Fruit fly (Drosophila melanogaster) whole organism, embryonic: Measurements from ENCODE around the gene CG13314.

Experiments
- Antp ChIP-seq: fragments of 200-800 bp; sonication (Bioruptor generic); optimal IDR thresholded peaks from 3 replicates; lab custom pipeline; 2016; ENCODE audit warnings: missing biosample characterization, missing genetic modification characterization
- Atf6 ChIP-seq: fragments of 200-800 bp; sonication (Bioruptor generic); IDR thresholded peaks from 2 replicates; pipeline ENCODE4 v1.3.6; 2022; ENCODE audit warnings: missing biosample characterization, missing genetic modification characterization
- CG10267 ChIP-seq: fragments of 200-800 bp; sonication (Bioruptor generic); optimal IDR thresholded peaks from 2 replicates; lab custom pipeline; 2018; ENCODE audit warnings: missing biosample characterization, mild to moderate bottlenecking, missing genetic modification characterization, moderate library complexity
- CG10321 ChIP-seq: fragments of 200-800 bp; sonication (Bioruptor generic); IDR thresholded peaks from 2 replicates; pipeline ENCODE4 v1.3.6; 2022; ENCODE audit warnings: missing biosample characterization, missing genetic modification characterization
- CG10462 ChIP-seq: fragments of 200-800 bp; sonication (Bioruptor generic); optimal IDR thresholded peaks from 2 replicates; lab custom pipeline; 2016; ENCODE audit warnings: missing biosample characterization, missing genetic modification characterization
- CG10565 ChIP-seq: fragments of 200-800 bp; sonication (Bioruptor generic); optimal IDR thresholded peaks from 3 replicates; lab custom pipeline; 2016; ENCODE audit warnings: missing biosample characterization, mild to moderate bottlenecking, missing genetic modification characterization
- CG11085 ChIP-seq: fragments of 200-800 bp; sonication (Bioruptor generic); IDR thresholded peaks from 2 replicates; pipeline ENCODE4 v1.3.6; 2022; ENCODE audit warnings: missing biosample characterization, missing genetic modification characterization
- CG12155 ChIP-seq: fragments of 200-800 bp; sonication (Bioruptor generic); optimal IDR thresholded peaks from 3 replicates; lab custom pipeline; 2016; ENCODE audit warnings: missing biosample characterization, missing genetic modification characterization
- CG13123 ChIP-seq: fragments of 200-800 bp; sonication (Bioruptor generic); optimal IDR thresholded peaks from 2 replicates; lab custom pipeline; 2016; ENCODE audit warnings: missing biosample characterization, missing genetic modification characterization
- CG13775 ChIP-seq: fragments of 200-800 bp; sonication (Bioruptor generic); optimal IDR thresholded peaks from 3 replicates; lab custom pipeline; 2017; ENCODE audit warnings: missing biosample characterization, mild to moderate bottlenecking, missing genetic modification characterization
- CG14710 ChIP-seq: fragments of 200-800 bp; sonication (Bioruptor generic); optimal IDR thresholded peaks from 3 replicates; lab custom pipeline; 2019; ENCODE audit warnings: missing biosample characterization, mild to moderate bottlenecking, missing genetic modification characterization, moderate library complexity
- CG15011 ChIP-seq: fragments of 200-800 bp; sonication (Bioruptor generic); optimal IDR thresholded peaks from 3 replicates; lab custom pipeline; 2018; ENCODE audit warnings: missing biosample characterization, mild to moderate bottlenecking, missing genetic modification characterization
- CG1603 ChIP-seq: fragments of 200-800 bp; sonication (Bioruptor generic); optimal IDR thresholded peaks from 2 replicates; lab custom pipeline; 2019; ENCODE audit warnings: missing biosample characterization, mild to moderate bottlenecking, missing genetic modification characterization, moderate library complexity
- CG17186 ChIP-seq: fragments of 200-800 bp; sonication (Bioruptor generic); optimal IDR thresholded peaks from 3 replicates; lab custom pipeline; 2017; ENCODE audit warnings: missing biosample characterization, missing genetic modification reagents, missing genetic modification characterization
- CG17359 ChIP-seq: fragments of 200-800 bp; sonication (Bioruptor generic); optimal IDR thresholded peaks from 3 replicates; lab custom pipeline; 2018; ENCODE audit warnings: missing biosample characterization, mild to moderate bottlenecking, missing genetic modification characterization, moderate library complexity
- CG1832 ChIP-seq: fragments of 200-800 bp; sonication (Bioruptor generic); optimal IDR thresholded peaks from 2 replicates; lab custom pipeline; 2017; ENCODE audit warnings: missing biosample characterization, mild to moderate bottlenecking, missing genetic modification characterization, inconsistent platforms
- CG2199 ChIP-seq: fragments of 200-800 bp; sonication (Bioruptor generic); IDR thresholded peaks from 3 replicates; pipeline ENCODE4 v1.3.6; 2022; ENCODE audit warnings: missing biosample characterization, missing genetic modification characterization
- CG31224 ChIP-seq: fragments of 200-800 bp; sonication (Bioruptor generic); IDR thresholded peaks from 2 replicates; pipeline ENCODE4 v1.3.6; 2022; ENCODE audit warnings: missing biosample characterization, missing genetic modification characterization
- CG4282 ChIP-seq: fragments of 200-800 bp; sonication (Bioruptor generic); optimal IDR thresholded peaks from 2 replicates; lab custom pipeline; 2016; ENCODE audit warnings: missing biosample characterization, missing genetic modification characterization
- CG6813 ChIP-seq: fragments of 200-800 bp; sonication (Bioruptor generic); optimal IDR thresholded peaks from 2 replicates; lab custom pipeline; 2017; ENCODE audit warnings: missing biosample characterization, missing genetic modification characterization, mild to moderate bottlenecking, moderate library complexity, missing genetic modification reagents
- CG7786 ChIP-seq: fragments of 200-800 bp; sonication (Bioruptor generic); optimal IDR thresholded peaks from 2 replicates; lab custom pipeline; 2016; ENCODE audit warnings: missing biosample characterization, missing genetic modification characterization
- CG8478 ChIP-seq: fragments of >200 bp; optimal IDR thresholded peaks from 2 replicates; lab custom pipeline; 2018
- CG9727 ChIP-seq: fragments of 200-800 bp; sonication (Bioruptor generic); optimal IDR thresholded peaks from 3 replicates; lab custom pipeline; 2017; ENCODE audit warnings: missing biosample characterization, mild to moderate bottlenecking, missing genetic modification characterization
- CTCF ChIP-seq: fragments of 200-800 bp; sonication (Bioruptor generic); optimal IDR thresholded peaks from 2 replicates; lab custom pipeline; 2017; ENCODE audit warnings: missing biosample characterization, mild to moderate bottlenecking, missing genetic modification characterization, moderate library complexity
- D19B ChIP-seq: fragments of 200-800 bp; sonication (Bioruptor generic); optimal IDR thresholded peaks from 2 replicates; lab custom pipeline; 2017; ENCODE audit warnings: missing biosample characterization, mild to moderate bottlenecking, missing genetic modification characterization
- Dip3 ChIP-seq: fragments of 200-800 bp; sonication (Bioruptor generic); optimal IDR thresholded peaks from 3 replicates; lab custom pipeline; 2016; ENCODE audit warnings: missing biosample characterization, missing genetic modification characterization
- Gsc ChIP-seq: fragments of 200-800 bp; sonication (Bioruptor generic); IDR thresholded peaks from 2 replicates; pipeline ENCODE4 v1.3.6; 2022; ENCODE audit warnings: missing biosample characterization, missing genetic modification characterization
- Hr3 ChIP-seq: fragments of 200-800 bp; sonication (Bioruptor generic); optimal IDR thresholded peaks from 3 replicates; lab custom pipeline; 2016; ENCODE audit warnings: missing biosample characterization, missing genetic modification characterization
- NC2α ChIP-seq: fragments of 200-800 bp; sonication (Bioruptor generic); optimal IDR thresholded peaks from 2 replicates; lab custom pipeline; 2016; ENCODE audit warnings: missing biosample characterization, missing genetic modification characterization
- Nf-YB ChIP-seq: fragments of 200-800 bp; sonication (Bioruptor generic); optimal IDR thresholded peaks from 3 replicates; lab custom pipeline; 2019; ENCODE audit warnings: missing biosample characterization, mild to moderate bottlenecking, missing genetic modification characterization, moderate library complexity
- Ravus ChIP-seq: fragments of 200-800 bp; sonication (Bioruptor generic); IDR thresholded peaks from 2 replicates; pipeline ENCODE4 v1.3.6; 2022; ENCODE audit warnings: missing biosample characterization, missing genetic modification characterization
- Sry-β ChIP-seq: fragments of 200-800 bp; sonication (Bioruptor generic); optimal IDR thresholded peaks from 2 replicates; lab custom pipeline; 2018; ENCODE audit warnings: missing biosample characterization, mild to moderate bottlenecking, missing genetic modification characterization, moderate library complexity
- Trl ChIP-seq, 3 experiments: fragments of >200 bp in 2 of 3; fragments of 200-800 bp in 1 of 3; sonication (Bioruptor generic) in 1 of 3; optimal IDR thresholded peaks; 2 replicates in 1 of 3; 3 replicates in 2 of 3; lab custom pipeline; 2016 to 2017; ENCODE audit warnings: missing biosample characterization in 1 of 3, missing genetic modification characterization in 1 of 3
- chm ChIP-seq: fragments of 200-800 bp; sonication (Bioruptor generic); IDR thresholded peaks from 2 replicates; pipeline ENCODE4 v1.3.6; 2022; ENCODE audit warnings: missing biosample characterization, missing genetic modification characterization
- crc ChIP-seq: fragments of 200-800 bp; sonication (Bioruptor generic); optimal IDR thresholded peaks from 2 replicates; lab custom pipeline; 2016; ENCODE audit warnings: missing biosample characterization, missing genetic modification characterization
- croc ChIP-seq: fragments of 200-800 bp; sonication (Bioruptor generic); conservative IDR thresholded peaks from 3 replicates; pipeline ENCODE4 v1.3.6; 2022; ENCODE audit warnings: missing biosample characterization, missing genetic modification characterization
- dmrt11E ChIP-seq: fragments of 200-800 bp; sonication (Bioruptor generic); optimal IDR thresholded peaks from 3 replicates; lab custom pipeline; 2018; ENCODE audit warnings: missing biosample characterization, mild to moderate bottlenecking, missing genetic modification characterization, moderate library complexity
- dpn ChIP-seq, 2 experiments: fragments of 200-800 bp; sonication (Bioruptor generic); optimal IDR thresholded peaks; 3 replicates each; lab custom pipeline; 2016; ENCODE audit warnings: missing biosample characterization in 2 of 2, missing genetic modification characterization in 2 of 2
- gfzf ChIP-seq: fragments of 200-800 bp; sonication (Bioruptor generic); optimal IDR thresholded peaks from 2 replicates; lab custom pipeline; 2016; ENCODE audit warnings: missing biosample characterization, mild to moderate bottlenecking, missing genetic modification characterization, moderate library complexity
- kah ChIP-seq: fragments of 200-800 bp; sonication (Bioruptor generic); optimal IDR thresholded peaks from 2 replicates; lab custom pipeline; 2018; ENCODE audit warnings: missing biosample characterization, mild to moderate bottlenecking, missing genetic modification characterization
- lov ChIP-seq, 2 experiments: fragments of 200-800 bp in 1 of 2; fragments of >200 bp in 1 of 2; sonication (Bioruptor generic) in 1 of 2; IDR thresholded peaks in 1 of 2; optimal IDR thresholded peaks in 1 of 2; 2 replicates in 1 of 2; 3 replicates in 1 of 2; pipeline versions ENCODE4 v1.3.6 to Lab custom; 2017 to 2022; ENCODE audit warnings: missing biosample characterization in 1 of 2, missing genetic modification characterization in 1 of 2
- nmo ChIP-seq: fragments of 200-800 bp; sonication (Bioruptor generic); optimal IDR thresholded peaks from 2 replicates; lab custom pipeline; 2018; ENCODE audit warnings: missing biosample characterization, mild to moderate bottlenecking, missing genetic modification characterization, moderate library complexity
- pho ChIP-seq: fragments of 200-800 bp; sonication (Bioruptor generic); optimal IDR thresholded peaks from 2 replicates; lab custom pipeline; 2016; ENCODE audit warnings: missing biosample characterization, missing genetic modification characterization
- rib ChIP-seq: fragments of 200-800 bp; sonication (Bioruptor generic); IDR thresholded peaks from 2 replicates; pipeline ENCODE4 v1.3.6; 2022; ENCODE audit warnings: missing biosample characterization, missing genetic modification characterization
- row ChIP-seq: fragments of 200-800 bp; sonication (Bioruptor generic); IDR thresholded peaks from 3 replicates; pipeline ENCODE4 v1.3.6; 2022; ENCODE audit warnings: missing biosample characterization, missing genetic modification characterization
- sens ChIP-seq: fragments of 200-800 bp; sonication (Bioruptor generic); peaks from one replicate; lab custom pipeline; 2016; ENCODE audit warnings: missing biosample characterization, missing genetic modification characterization
- shn ChIP-seq: fragments of 200-800 bp; sonication (Bioruptor generic); optimal IDR thresholded peaks from 3 replicates; lab custom pipeline; 2016; ENCODE audit warnings: missing biosample characterization, missing genetic modification characterization
- zen ChIP-seq: fragments of 200-800 bp; sonication (Bioruptor generic); optimal IDR thresholded peaks from 3 replicates; lab custom pipeline; 2018; ENCODE audit warnings: missing biosample characterization, mild to moderate bottlenecking, missing genetic modification characterization, moderate library complexity
- zfh2 ChIP-seq: fragments of 200-800 bp; sonication (Bioruptor generic); optimal IDR thresholded peaks from 2 replicates; lab custom pipeline; 2016; ENCODE audit warnings: missing biosample characterization, missing genetic modification characterization

Gene CG13314

dm6 chr3L:8974478-8975477, 6.8 kb upstream of the CG13314 start, which contains the start of the genes pix and Srp68:
Gene pix (minus strand): TSS chr3L:8974765.
Gene Srp68 (plus strand): TSS chr3L:8975046.
- peak; percentile 31 for TF ChIP-seq Antp
- TF ChIP-seq CG31224 (GFP tag; lab: Robert Waterston, UW): 0 out of 2 replicates have a peak, but pooled peaks have one; percentile 14
- TF ChIP-seq zfh2: peak; percentile 55
- peak; percentile 49 for TF ChIP-seq Dip3 (GFP tag; lab: Kevin White, UChicago)
- TF ChIP-seq CG13123: peak; percentile 34
- TF ChIP-seq pho (GFP tag; lab: Kevin White, UChicago): peak; percentile 54
- no peak for TF ChIP-seq CG15011 (GFP tag; lab: Kevin White, UChicago)
- TF ChIP-seq CG8478 (lab: Kevin White, UChicago): no peak
- no peak for TF ChIP-seq Nf-YB (GFP tag; lab: Kevin White, UChicago)
- no peak for TF ChIP-seq CG17186
- no peak for TF ChIP-seq CG1603 (tag; lab: Kevin White, UChicago)
- TF ChIP-seq shn (GFP tag; lab: Kevin White, UChicago): peak; percentile 16
- TF ChIP-seq NC2α (GFP tag; lab: Kevin White, UChicago): no peak
- no peak for TF ChIP-seq CG1832 (GFP tag; lab: Kevin White, UChicago)
- TF ChIP-seq CG2199 (GFP tag; lab: Robert Waterston, UW): no peak
- TF ChIP-seq CG10267 (tag; lab: Kevin White, UChicago): peak; percentile 99
- TF ChIP-seq CG7786 (GFP tag; lab: Kevin White, UChicago): peak; percentile 43
- TF ChIP-seq Gsc (GFP tag; lab: Robert Waterston, UW): no peak
- peak; percentile 70 for TF ChIP-seq CG13775
- TF ChIP-seq rib (GFP tag; lab: Robert Waterston, UW): no peak
- TF ChIP-seq CG14710 (tag; lab: Kevin White, UChicago): peak; percentile 87
- no peak for TF ChIP-seq Atf6 (GFP tag; lab: Robert Waterston, UW)
- TF ChIP-seq CG10565 (GFP tag; lab: Kevin White, UChicago): no peak
- peak; percentile 20 for TF ChIP-seq crc
- peak; percentile 94 for TF ChIP-seq row (GFP tag; lab: Robert Waterston, UW)
- TF ChIP-seq dmrt11E (tag; lab: Kevin White, UChicago): peak; percentile 61
- TF ChIP-seq Hr3 (GFP tag; lab: Kevin White, UChicago): peak; percentile 74
- no peak for TF ChIP-seq D19B (GFP tag; lab: Kevin White, UChicago)
- TF ChIP-seq CG4282 (GFP tag; lab: Kevin White, UChicago): no peak
- peak; percentile 91 for TF ChIP-seq sens (GFP tag; lab: Kevin White, UChicago)
- TF ChIP-seq Ravus: no peak
- TF ChIP-seq dpn (GFP tag; optimal IDR thresholded peaks at IDR 0.05; lab: Kevin White, UChicago): peak; percentile 44 to 63
- TF ChIP-seq CG6813 (GFP tag; lab: Kevin White, UChicago): no peak
- TF ChIP-seq CG10321 (GFP tag; lab: Robert Waterston, UW): no peak
- no peak for TF ChIP-seq CG11085 (GFP tag; lab: Robert Waterston, UW)
- TF ChIP-seq CG9727: peak; percentile 79
- peak; percentile 87 for TF ChIP-seq nmo
- TF ChIP-seq gfzf (GFP tag; lab: Kevin White, UChicago): no peak
- peak; percentile 26 for TF ChIP-seq kah (GFP tag; lab: Kevin White, UChicago)
- no peak for TF ChIP-seq chm (GFP tag; lab: Robert Waterston, UW)
- TF ChIP-seq CG12155: peak; percentile 74
- peak; percentile 17 for TF ChIP-seq CG10462 (GFP tag; lab: Kevin White, UChicago)
- no peak for TF ChIP-seq Trl (optimal IDR thresholded peaks at IDR 0.05; lab: Kevin White, UChicago)
- peak; percentile 51 for TF ChIP-seq Trl (GFP tag; optimal IDR thresholded peaks at IDR 0.05; lab: Kevin White, UChicago)
- peak; percentile 76 for TF ChIP-seq Sry-β (GFP tag; lab: Kevin White, UChicago)
- peak; percentile 47 for TF ChIP-seq zen (tag; lab: Kevin White, UChicago)
- TF ChIP-seq croc (GFP tag; lab: Robert Waterston, UW): peak; percentile 47; the same call in 2 of the 3 replicates
- no peak for TF ChIP-seq CTCF (GFP tag; lab: Kevin White, UChicago)
- peak; percentile 27 for TF ChIP-seq CG17359 (tag; lab: Kevin White, UChicago)
- no peak for TF ChIP-seq lov (optimal IDR thresholded peaks at IDR 0.05; lab: Kevin White, UChicago)
- no peak for TF ChIP-seq lov (GFP tag; IDR thresholded peaks at IDR 0.05; lab: Robert Waterston, UW)
